Worm (Caenorhabditis elegans) whole organism, young adult: ENCODE data around the gene micu-1.

ENCODE experiments used
- B0261.1 ChIP-seq: sonication (generic microtip); optimal IDR thresholded peaks from 2 replicates; lab custom pipeline; 2016; ENCODE audit warnings: mild to moderate bottlenecking, missing genetic modification characterization, moderate library complexity, missing compliant biosample characterization
- C06A6.2 ChIP-seq: fragments of 200-800 bp; sonication (Bioruptor generic); conservative IDR thresholded peaks from 2 replicates; pipeline ENCODE4 v1.3.6; 2022; ENCODE audit warnings: missing genetic modification characterization, missing compliant biosample characterization
- F10E7.11 ChIP-seq: sonication (generic microtip); optimal IDR thresholded peaks from 2 replicates; lab custom pipeline; 2017; ENCODE audit warnings: mild to moderate bottlenecking, missing genetic modification characterization, moderate library complexity, missing compliant biosample characterization
- F22D6.2 ChIP-seq: sonication (generic microtip); optimal IDR thresholded peaks from 2 replicates; lab custom pipeline; 2016; ENCODE audit warnings: mild to moderate bottlenecking, missing genetic modification characterization, missing compliant biosample characterization
- F33H1.4 ChIP-seq: fragments of 200-800 bp; sonication (Bioruptor generic); IDR thresholded peaks from 2 replicates; pipeline ENCODE4 v1.3.6; 2022; ENCODE audit warnings: missing genetic modification reagents, missing genetic modification characterization, missing compliant biosample characterization
- F37B4.10 ChIP-seq: fragments of 200-800 bp; sonication (Bioruptor generic); IDR thresholded peaks from 2 replicates; pipeline ENCODE4 v1.3.6; 2022; ENCODE audit warnings: missing genetic modification characterization, missing compliant biosample characterization
- Y56A3A.18 ChIP-seq: fragments of 200-800 bp; sonication (Bioruptor generic); IDR thresholded peaks from 2 replicates; pipeline ENCODE4 v1.3.6; 2022; ENCODE audit warnings: missing genetic modification reagents, missing genetic modification characterization, missing compliant biosample characterization
- ZK185.1 ChIP-seq: sonication (generic microtip); optimal IDR thresholded peaks from 2 replicates; lab custom pipeline; 2016; ENCODE audit warnings: mild to moderate bottlenecking, missing genetic modification characterization, missing compliant biosample characterization; ENCODE audit not compliant: poor library complexity, severe bottlenecking
- akir-1 ChIP-seq: fragments of 200-800 bp; sonication (Bioruptor generic); optimal IDR thresholded peaks from 2 replicates; lab custom pipeline; 2018; ENCODE audit warnings: mild to moderate bottlenecking, missing genetic modification characterization, moderate library complexity, missing compliant biosample characterization
- bed-1 ChIP-seq: fragments of 200-800 bp; sonication (Bioruptor generic); IDR thresholded peaks from 2 replicates; pipeline ENCODE4 v1.3.6; 2022; ENCODE audit warnings: missing genetic modification reagents, missing genetic modification characterization, missing compliant biosample characterization
- bed-2 ChIP-seq: fragments of 200-800 bp; sonication (Bioruptor generic); IDR thresholded peaks from 2 replicates; pipeline ENCODE4 v1.3.6; 2022; ENCODE audit warnings: missing genetic modification reagents, missing genetic modification characterization, missing compliant biosample characterization
- ccch-3 ChIP-seq: fragments of 200-800 bp; sonication (Bioruptor generic); optimal IDR thresholded peaks from 2 replicates; lab custom pipeline; 2018; ENCODE audit warnings: mild to moderate bottlenecking, missing genetic modification characterization, missing compliant biosample characterization
- cebp-1 ChIP-seq, 2 experiments: fragments of 200-800 bp in 1 of 2; sonication (Bioruptor generic) in 1 of 2; sonication (generic microtip) in 1 of 2; IDR thresholded peaks in 1 of 2; optimal IDR thresholded peaks in 1 of 2; 2 replicates each; pipeline versions ENCODE4 v1.3.6 to Lab custom; 2017 to 2022; ENCODE audit warnings: missing compliant biosample characterization in 2 of 2, missing genetic modification characterization in 2 of 2, mild to moderate bottlenecking in 1 of 2, missing genetic modification reagents in 1 of 2, moderate library complexity in 1 of 2
- dpl-1 ChIP-seq: fragments of 150-350 bp; optimal IDR thresholded peaks from 2 replicates; lab custom pipeline; 2014; ENCODE audit warnings: missing biosample characterization, missing genetic modification reagents, missing genetic modification characterization
- ets-4 ChIP-seq: fragments of 200-800 bp; sonication (Bioruptor generic); optimal IDR thresholded peaks from 2 replicates; lab custom pipeline; 2018; ENCODE audit warnings: mild to moderate bottlenecking, missing genetic modification characterization, missing compliant biosample characterization
- him-1 ChIP-seq: sonication (generic microtip); optimal IDR thresholded peaks from 2 replicates; lab custom pipeline; 2016; ENCODE audit warnings: missing genotype, missing genetic modification reagents, missing genetic modification characterization, missing compliant biosample characterization
- hrde-1 ChIP-seq: sonication (generic microtip); optimal IDR thresholded peaks from 2 replicates; lab custom pipeline; 2016; ENCODE audit warnings: missing genetic modification characterization, mild to moderate bottlenecking, missing compliant biosample characterization, moderate library complexity, missing genotype, missing genetic modification reagents, borderline replicate concordance
- let-526 ChIP-seq: fragments of 200-800 bp; sonication (Bioruptor generic); IDR thresholded peaks from 2 replicates; pipeline ENCODE4 v1.3.6; 2022; ENCODE audit warnings: missing genetic modification reagents, missing genetic modification characterization, missing compliant biosample characterization
- let-607 ChIP-seq, 2 experiments: fragments of 200-800 bp in 1 of 2; sonication (Bioruptor generic) in 1 of 2; sonication (generic microtip) in 1 of 2; optimal IDR thresholded peaks; 2 replicates each; lab custom pipeline; 2016 to 2018; ENCODE audit warnings: mild to moderate bottlenecking in 2 of 2, missing compliant biosample characterization in 2 of 2, missing genetic modification characterization in 2 of 2, moderate library complexity in 2 of 2, missing genotype in 1 of 2
- lin-40 ChIP-seq: sonication (generic microtip); optimal IDR thresholded peaks from 2 replicates; lab custom pipeline; 2016; ENCODE audit warnings: missing genetic modification characterization, mild to moderate bottlenecking, missing compliant biosample characterization, missing genotype, missing genetic modification reagents
- lin-54 ChIP-seq: fragments of 200-800 bp; sonication (Bioruptor generic); optimal IDR thresholded peaks from 2 replicates; lab custom pipeline; 2018; ENCODE audit warnings: mild to moderate bottlenecking, missing genetic modification characterization, missing compliant biosample characterization
- lsy-27 ChIP-seq: sonication (generic microtip); optimal IDR thresholded peaks from 2 replicates; lab custom pipeline; 2017; ENCODE audit warnings: missing genetic modification characterization, mild to moderate bottlenecking, missing compliant biosample characterization, antibody characterized with exemption, missing genotype, borderline replicate concordance; ENCODE audit not compliant: insufficient read depth
- madf-10 ChIP-seq: sonication (generic microtip); optimal IDR thresholded peaks from 2 replicates; lab custom pipeline; 2016; ENCODE audit warnings: mild to moderate bottlenecking, missing genetic modification characterization, missing compliant biosample characterization
- mes-4 ChIP-seq: sonication (generic microtip); optimal IDR thresholded peaks from 2 replicates; lab custom pipeline; 2016; ENCODE audit warnings: missing genotype, missing genetic modification characterization, missing compliant biosample characterization
- mxl-1 ChIP-seq: sonication (generic microtip); optimal IDR thresholded peaks from 2 replicates; lab custom pipeline; 2016; ENCODE audit warnings: missing genetic modification characterization, missing compliant biosample characterization
- nhr-120 ChIP-seq: fragments of 200-800 bp; sonication (Bioruptor generic); IDR thresholded peaks from 2 replicates; pipeline ENCODE4 v1.3.6; 2022; ENCODE audit warnings: missing genetic modification characterization, missing compliant biosample characterization
- nhr-179 ChIP-seq: sonication (generic microtip); optimal IDR thresholded peaks from 2 replicates; lab custom pipeline; 2016; ENCODE audit warnings: mild to moderate bottlenecking, missing genetic modification characterization, missing compliant biosample characterization
- nhr-80 ChIP-seq: sonication (generic microtip); optimal IDR thresholded peaks from 2 replicates; lab custom pipeline; 2016; ENCODE audit warnings: missing genetic modification characterization, missing compliant biosample characterization
- pha-4 ChIP-seq: fragments of 150-350 bp; sonication (generic microtip); optimal IDR thresholded peaks from 2 replicates; lab custom pipeline; 2014; ENCODE audit warnings: missing biosample characterization, missing genetic modification reagents, missing genetic modification characterization
- sdz-38 ChIP-seq: sonication (generic microtip); optimal IDR thresholded peaks from 2 replicates; lab custom pipeline; 2016; ENCODE audit warnings: missing genotype, missing genetic modification characterization, missing compliant biosample characterization
- snpc-1.3 ChIP-seq: sonication (generic microtip); optimal IDR thresholded peaks from 2 replicates; lab custom pipeline; 2017; ENCODE audit warnings: missing genetic modification characterization, mild to moderate bottlenecking, missing compliant biosample characterization, antibody characterized with exemption, moderate library complexity, missing genotype, missing genetic modification reagents; ENCODE audit not compliant: insufficient read depth
- snpc-3.4 ChIP-seq: sonication (generic microtip); optimal IDR thresholded peaks from 2 replicates; lab custom pipeline; 2017; ENCODE audit warnings: missing genetic modification characterization, mild to moderate bottlenecking, missing compliant biosample characterization, antibody characterized with exemption, moderate library complexity, missing genotype, missing genetic modification reagents
- sptf-2 ChIP-seq: fragments of 200-800 bp; sonication (Bioruptor generic); optimal IDR thresholded peaks from 2 replicates; lab custom pipeline; 2018; ENCODE audit warnings: mild to moderate bottlenecking, missing genetic modification characterization, missing compliant biosample characterization
- tbp1 ChIP-seq: fragments of 200-800 bp; sonication (Bioruptor generic); optimal IDR thresholded peaks from 2 replicates; lab custom pipeline; 2018; ENCODE audit warnings: mild to moderate bottlenecking, missing genetic modification characterization, missing compliant biosample characterization
- tlf-1 ChIP-seq: fragments of 200-800 bp; sonication (Bioruptor generic); optimal IDR thresholded peaks from 2 replicates; lab custom pipeline; 2018; ENCODE audit warnings: mild to moderate bottlenecking, missing genetic modification characterization, missing compliant biosample characterization
- unc-62 ChIP-seq: fragments of 150-350 bp; optimal IDR thresholded peaks from 2 replicates; lab custom pipeline; 2014; ENCODE audit warnings: missing biosample characterization, missing genetic modification reagents, missing genetic modification characterization
- zfh-2 ChIP-seq: fragments of 200-800 bp; sonication (Bioruptor generic); conservative IDR thresholded peaks from 2 replicates; pipeline ENCODE4 v1.3.6; 2022; ENCODE audit warnings: missing genetic modification reagents, missing genetic modification characterization, missing compliant biosample characterization
- zim-3 ChIP-seq: sonication (generic microtip); optimal IDR thresholded peaks from 2 replicates; lab custom pipeline; 2017; ENCODE audit warnings: mild to moderate bottlenecking, missing genetic modification characterization, moderate library complexity, missing compliant biosample characterization
- ztf-22 ChIP-seq: fragments of 200-800 bp; sonication (Bioruptor generic); optimal IDR thresholded peaks from 2 replicates; lab custom pipeline; 2018; ENCODE audit warnings: mild to moderate bottlenecking, missing genetic modification characterization, moderate library complexity, missing compliant biosample characterization
- ztf-25 ChIP-seq: fragments of 200-800 bp; sonication (Bioruptor generic); IDR thresholded peaks from 2 replicates; pipeline ENCODE4 v1.3.6; 2022; ENCODE audit warnings: missing genetic modification reagents, missing genetic modification characterization, missing compliant biosample characterization

Gene micu-1

DNA sequence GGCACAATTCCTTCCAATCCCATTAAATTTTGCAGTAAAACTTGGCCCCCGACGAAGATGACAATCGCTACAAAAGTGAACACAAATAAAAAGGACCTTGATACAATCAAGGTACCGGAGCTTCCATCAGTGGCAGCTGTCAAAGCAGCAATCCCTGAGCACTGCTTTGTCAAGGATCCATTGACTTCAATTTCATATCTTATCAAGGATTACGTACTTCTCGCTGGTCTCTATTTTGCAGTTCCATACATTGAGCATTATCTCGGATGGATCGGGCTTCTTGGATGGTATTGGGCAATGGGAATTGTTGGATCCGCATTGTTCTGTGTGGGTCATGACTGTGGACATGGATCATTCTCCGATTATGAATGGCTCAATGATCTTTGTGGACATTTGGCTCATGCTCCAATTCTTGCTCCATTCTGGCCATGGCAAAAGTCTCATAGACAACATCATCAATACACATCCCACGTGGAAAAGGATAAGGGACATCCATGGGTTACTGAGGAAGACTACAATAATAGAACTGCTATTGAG, 26.2 kb downstream of the micu-1 start, which contains the start of gene fat-2:
Gene fat-2 (plus strand): TSS at position 51 of the 537 bp plus-strand sequence.
- no peak for TF ChIP-seq sdz-38
- TF ChIP-seq zim-3 (tag; lab: Kevin White, UChicago) = peak; percentile 2
- no peak for TF ChIP-seq bed-1 (GFP tag; lab: Robert Waterston, UW)
- TF ChIP-seq snpc-1.3 (tag; lab: Kevin White, UChicago) = no peak
- no peak for TF ChIP-seq tlf-1
- no peak for TF ChIP-seq ets-4 (GFP tag; lab: Kevin White, UChicago)
- no peak for TF ChIP-seq F33H1.4 (GFP tag; lab: Robert Waterston, UW)
- no peak for TF ChIP-seq C06A6.2 (GFP tag; lab: Robert Waterston, UW)

DNA sequence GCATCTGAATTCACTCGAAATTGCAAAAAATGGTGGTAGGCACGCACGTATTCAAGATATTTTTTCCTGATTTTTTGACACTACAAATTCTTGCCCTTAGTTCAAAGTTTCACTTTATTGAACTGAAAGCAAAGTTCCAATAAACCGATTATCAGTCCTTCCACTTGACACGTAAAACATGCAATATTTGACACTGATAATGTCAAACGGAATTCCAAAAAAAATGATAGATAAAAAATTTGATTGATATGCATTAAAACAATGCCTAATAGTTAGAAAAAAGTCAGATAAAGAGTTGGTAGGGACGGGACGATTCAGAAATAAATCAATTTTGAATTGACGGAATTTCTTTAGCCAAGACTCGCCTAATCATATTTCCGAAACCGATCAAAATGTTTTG, 29.3 kb downstream of the micu-1 start:
- TF ChIP-seq bed-2 (GFP tag; lab: Robert Waterston, UW) = no peak
- TF ChIP-seq nhr-179 (tag; lab: Kevin White, UChicago) = no peak
- TF ChIP-seq nhr-80 (tag; lab: Kevin White, UChicago) = peak; percentile 91
- no peak for TF ChIP-seq ztf-25
- TF ChIP-seq unc-62 (GFP tag; lab: Kevin White, UChicago) = peak; percentile 84
- no peak for TF ChIP-seq lin-54 (GFP tag; lab: Kevin White, UChicago)
- TF ChIP-seq akir-1 (GFP tag; lab: Kevin White, UChicago) = no peak
- no peak for TF ChIP-seq ccch-3 (GFP tag; lab: Kevin White, UChicago)
- TF ChIP-seq dpl-1 (GFP tag; lab: Kevin White, UChicago) = no peak
- peak; percentile 51 for TF ChIP-seq pha-4 (tag; lab: Kevin White, UChicago)
- TF ChIP-seq F22D6.2 (tag; lab: Kevin White, UChicago) = no peak
- peak in 1 of 2 experiments; percentile 24 for TF ChIP-seq let-607 (tag; optimal IDR thresholded peaks at IDR 0.05; lab: Kevin White, UChicago)
- TF ChIP-seq F33H1.4 (GFP tag; lab: Robert Waterston, UW) = no peak
- no peak for TF ChIP-seq him-1 (tag; lab: Kevin White, UChicago)

DNA sequence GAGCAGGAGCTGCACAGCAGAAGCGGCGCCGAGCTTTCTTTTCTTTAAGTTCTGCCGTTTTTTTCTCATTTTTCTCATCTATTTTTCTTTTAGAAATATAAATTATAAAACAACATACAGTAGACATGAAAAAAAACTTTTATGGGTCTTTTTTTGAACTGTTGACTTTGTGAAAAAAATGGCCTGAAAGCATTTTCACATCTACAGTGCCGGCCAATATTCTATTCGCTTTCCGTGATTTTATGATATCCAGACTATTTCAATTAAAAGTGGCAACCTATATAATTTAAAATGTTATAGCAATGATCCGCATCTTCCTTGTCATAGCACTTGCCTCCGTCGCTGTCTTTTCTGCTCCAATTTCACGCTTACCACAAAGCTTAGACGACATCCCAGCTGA, 30.3 kb downstream of the micu-1 start, which contains the start of gene far-6:
Gene far-6 (plus strand): TSS at position 301 of the 400 bp plus-strand sequence.
- TF ChIP-seq lsy-27 (tag; lab: Kevin White, UChicago) = no peak
- no peak for TF ChIP-seq Y56A3A.18 (GFP tag; lab: Robert Waterston, UW)
- no peak for TF ChIP-seq mxl-1 (tag; lab: Kevin White, UChicago)
- no peak for TF ChIP-seq cebp-1 (GFP tag; IDR thresholded peaks at IDR 0.05; lab: Robert Waterston, UW)
- TF ChIP-seq cebp-1 (tag; optimal IDR thresholded peaks at IDR 0.05; lab: Kevin White, UChicago) = no peak
- no peak for TF ChIP-seq hrde-1 (tag; lab: Kevin White, UChicago)
- no peak for TF ChIP-seq F10E7.11 (tag; lab: Kevin White, UChicago)
- no peak for TF ChIP-seq unc-62 (GFP tag; lab: Kevin White, UChicago)
- TF ChIP-seq ztf-22 = no peak
- no peak for TF ChIP-seq nhr-120 (GFP tag; lab: Robert Waterston, UW)
- no peak for TF ChIP-seq bed-1 (GFP tag; lab: Robert Waterston, UW)

DNA sequence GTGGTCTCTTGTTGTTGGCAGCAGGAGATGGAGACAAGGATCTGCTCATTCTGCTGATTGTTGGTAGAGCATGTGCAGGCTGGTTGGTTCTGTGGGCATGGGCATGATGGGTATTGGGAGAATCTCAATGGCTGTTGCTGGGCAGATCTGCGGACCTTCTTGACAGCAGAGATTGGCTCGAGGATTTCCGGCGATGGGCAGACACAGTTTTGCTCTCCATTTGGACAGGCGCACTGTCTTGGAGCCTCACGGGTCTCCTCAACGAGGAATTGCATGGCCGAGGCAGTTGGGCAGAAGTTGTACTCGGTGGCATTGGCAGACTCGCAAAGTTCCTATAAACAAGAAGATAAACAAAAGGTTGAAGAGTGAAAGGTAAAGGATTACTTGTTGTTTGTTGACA, 32.8 kb downstream of the micu-1 start:
- TF ChIP-seq B0261.1 (tag; lab: Kevin White, UChicago) (no peak), lin-40 (tag; lab: Kevin White, UChicago) (no peak), mes-4 (tag; lab: Kevin White, UChicago) (no peak), him-1 (tag; lab: Kevin White, UChicago) (no peak), snpc-3.4 (tag; lab: Kevin White, UChicago) (no peak), sptf-2 (GFP tag; lab: Kevin White, UChicago) (no peak), tbp1 (GFP tag; lab: Kevin White, UChicago) (no peak), F37B4.10 (GFP tag; lab: Robert Waterston, UW) (no peak), zfh-2 (0 out of 2 replicates have a peak, but pooled peaks have one; percentile 22), let-526 (GFP tag; lab: Robert Waterston, UW) (no peak), Y56A3A.18 (GFP tag; lab: Robert Waterston, UW) (0 out of 2 replicates have a peak, but pooled peaks have one; percentile 43), madf-10 (no peak), ZK185.1 (tag; lab: Kevin White, UChicago) (no peak)
- TF ChIP-seq, all 124 proteins: peak for 2
